Fruit fly (Drosophila melanogaster) whole organism, embryonic: ENCODE results near the gene Sps2.

ENCODE experiments used
- BtbVII ChIP-seq: fragments of 200-800 bp; sonication (Bioruptor generic); optimal IDR thresholded peaks from 3 replicates; lab custom pipeline; 2017; ENCODE audit warnings: missing biosample characterization, mild to moderate bottlenecking, missing genetic modification characterization
- CG10462 ChIP-seq: fragments of 200-800 bp; sonication (Bioruptor generic); optimal IDR thresholded peaks from 2 replicates; lab custom pipeline; 2016; ENCODE audit warnings: missing biosample characterization, missing genetic modification characterization
- CG10979 ChIP-seq: fragments of 200-800 bp; sonication (Bioruptor generic); optimal IDR thresholded peaks from 2 replicates; lab custom pipeline; 2018; ENCODE audit warnings: missing biosample characterization, mild to moderate bottlenecking, missing genetic modification characterization, moderate library complexity
- CG11093 ChIP-seq: fragments of 200-800 bp; sonication (Bioruptor generic); IDR thresholded peaks from 3 replicates; pipeline ENCODE4 v1.3.6; 2022; ENCODE audit warnings: missing biosample characterization, missing genetic modification characterization
- CG12071 ChIP-seq: fragments of 200-800 bp; sonication (Bioruptor generic); optimal IDR thresholded peaks from 3 replicates; lab custom pipeline; 2018; ENCODE audit warnings: missing biosample characterization, mild to moderate bottlenecking, missing genetic modification characterization
- CG13894 ChIP-seq: fragments of 200-800 bp; sonication (Bioruptor generic); optimal IDR thresholded peaks from 3 replicates; lab custom pipeline; 2018; ENCODE audit warnings: missing biosample characterization, mild to moderate bottlenecking, missing genetic modification characterization, moderate library complexity
- CG14050 ChIP-seq: fragments of 200-800 bp; sonication (Bioruptor generic); IDR thresholded peaks from 3 replicates; pipeline ENCODE4 v1.3.6; 2022; ENCODE audit warnings: missing biosample characterization, missing genetic modification characterization
- CG15479 ChIP-seq: fragments of 200-800 bp; sonication (Bioruptor generic); optimal IDR thresholded peaks from 3 replicates; lab custom pipeline; 2019; ENCODE audit warnings: missing biosample characterization, mild to moderate bottlenecking, missing genetic modification characterization, moderate library complexity
- CG15514 ChIP-seq: fragments of 200-800 bp; sonication (Bioruptor generic); optimal IDR thresholded peaks from 3 replicates; lab custom pipeline; 2017; ENCODE audit warnings: missing biosample characterization, missing genetic modification characterization, mild to moderate bottlenecking, moderate library complexity, missing genetic modification reagents
- CG15601 ChIP-seq: fragments of 200-800 bp; sonication (Bioruptor generic); optimal IDR thresholded peaks from 3 replicates; lab custom pipeline; 2019; ENCODE audit warnings: missing biosample characterization, mild to moderate bottlenecking, missing genetic modification characterization, moderate library complexity
- CG16815 ChIP-seq: fragments of 200-800 bp; sonication (Bioruptor generic); optimal IDR thresholded peaks from 3 replicates; lab custom pipeline; 2017; ENCODE audit warnings: missing biosample characterization, mild to moderate bottlenecking, missing genetic modification characterization
- CG2678 ChIP-seq: fragments of 200-800 bp; sonication (Bioruptor generic); optimal IDR thresholded peaks from 3 replicates; lab custom pipeline; 2019; ENCODE audit warnings: missing biosample characterization, mild to moderate bottlenecking, missing genetic modification characterization, moderate library complexity
- CG31365 ChIP-seq: fragments of 200-800 bp; sonication (Bioruptor generic); optimal IDR thresholded peaks from 2 replicates; lab custom pipeline; 2018; ENCODE audit warnings: missing biosample characterization, mild to moderate bottlenecking, missing genetic modification characterization
- CG33213 ChIP-seq: fragments of 200-800 bp; sonication (Bioruptor generic); optimal IDR thresholded peaks from 3 replicates; lab custom pipeline; 2016; ENCODE audit warnings: missing biosample characterization, missing genetic modification characterization
- CG3847 ChIP-seq: fragments of 200-800 bp; sonication (Bioruptor generic); IDR thresholded peaks from 2 replicates; pipeline ENCODE4 v1.3.6; 2022; ENCODE audit warnings: missing biosample characterization, missing genetic modification characterization
- CG4282 ChIP-seq: fragments of 200-800 bp; sonication (Bioruptor generic); optimal IDR thresholded peaks from 2 replicates; lab custom pipeline; 2016; ENCODE audit warnings: missing biosample characterization, missing genetic modification characterization
- CG6791 ChIP-seq: fragments of 200-800 bp; sonication (Bioruptor generic); IDR thresholded peaks from 3 replicates; pipeline ENCODE4 v1.3.6; 2022; ENCODE audit warnings: missing biosample characterization, missing genetic modification characterization; ENCODE audit not compliant: partially characterized antibody
- D19A ChIP-seq: fragments of 200-800 bp; optimal IDR thresholded peaks from 3 replicates; lab custom pipeline; 2019; ENCODE audit warnings: missing biosample characterization, mild to moderate bottlenecking, missing genetic modification characterization, moderate library complexity
- D19B ChIP-seq: fragments of 200-800 bp; sonication (Bioruptor generic); optimal IDR thresholded peaks from 2 replicates; lab custom pipeline; 2017; ENCODE audit warnings: missing biosample characterization, mild to moderate bottlenecking, missing genetic modification characterization
- Dip3 ChIP-seq: fragments of 200-800 bp; sonication (Bioruptor generic); optimal IDR thresholded peaks from 3 replicates; lab custom pipeline; 2016; ENCODE audit warnings: missing biosample characterization, missing genetic modification characterization
- Dp ChIP-seq: fragments of 200-800 bp; sonication (Bioruptor generic); optimal IDR thresholded peaks from 2 replicates; lab custom pipeline; 2018; ENCODE audit warnings: missing biosample characterization, mild to moderate bottlenecking, missing genetic modification characterization, moderate library complexity
- E2f1 ChIP-seq: fragments of 200-800 bp; sonication (Bioruptor generic); IDR thresholded peaks from 2 replicates; pipeline ENCODE4 v1.3.6; 2022; ENCODE audit warnings: missing biosample characterization, missing genetic modification characterization
- HmgD ChIP-seq: fragments of 200-800 bp; sonication (Bioruptor generic); optimal IDR thresholded peaks from 3 replicates; lab custom pipeline; 2016; ENCODE audit warnings: missing biosample characterization, missing genetic modification characterization
- Hr3 ChIP-seq: fragments of 200-800 bp; sonication (Bioruptor generic); optimal IDR thresholded peaks from 3 replicates; lab custom pipeline; 2016; ENCODE audit warnings: missing biosample characterization, missing genetic modification characterization
- Hr51 ChIP-seq, 2 experiments: fragments of 200-800 bp; sonication (Bioruptor generic); optimal IDR thresholded peaks; 2 replicates in 1 of 2; 3 replicates in 1 of 2; lab custom pipeline; 2016 to 2018; ENCODE audit warnings: missing biosample characterization in 2 of 2, missing genetic modification characterization in 2 of 2, mild to moderate bottlenecking in 1 of 2, moderate library complexity in 1 of 2
- Max ChIP-seq: fragments of 200-800 bp; sonication (Bioruptor generic); optimal IDR thresholded peaks from 2 replicates; lab custom pipeline; 2016; ENCODE audit warnings: missing biosample characterization, mild to moderate bottlenecking, missing genetic modification characterization
- Opbp ChIP-seq: fragments of 200-800 bp; sonication (Bioruptor generic); IDR thresholded peaks from 3 replicates; pipeline ENCODE4 v1.3.6; 2022; ENCODE audit warnings: missing biosample characterization, missing genetic modification characterization; ENCODE audit not compliant: partially characterized antibody
- Rfx ChIP-seq: fragments of 200-800 bp; sonication (Bioruptor generic); IDR thresholded peaks from 2 replicates; pipeline ENCODE4 v1.3.6; 2022; ENCODE audit warnings: missing biosample characterization, missing genetic modification characterization
- Sox100B ChIP-seq: fragments of 200-800 bp; sonication (Bioruptor generic); optimal IDR thresholded peaks from 3 replicates; lab custom pipeline; 2018; ENCODE audit warnings: missing biosample characterization, mild to moderate bottlenecking, missing genetic modification characterization
- Xbp1 ChIP-seq: fragments of 200-800 bp; sonication (Bioruptor generic); optimal IDR thresholded peaks from 3 replicates; lab custom pipeline; 2016; ENCODE audit warnings: missing biosample characterization, mild to moderate bottlenecking, missing genetic modification characterization
- bbx ChIP-seq: fragments of 200-800 bp; sonication (Bioruptor generic); IDR thresholded peaks from 2 replicates; pipeline ENCODE4 v1.3.6; 2022; ENCODE audit warnings: missing biosample characterization, missing genetic modification characterization; ENCODE audit not compliant: partially characterized antibody
- cas ChIP-seq: fragments of 200-800 bp; sonication (Bioruptor generic); IDR thresholded peaks from 2 replicates; pipeline ENCODE4 v1.3.6; 2022; ENCODE audit warnings: missing biosample characterization, missing genetic modification characterization
- danr ChIP-seq: fragments of 200-800 bp; sonication (Bioruptor generic); IDR thresholded peaks from 2 replicates; pipeline ENCODE4 v1.3.6; 2022; ENCODE audit warnings: missing biosample characterization, missing genetic modification characterization
- dimm ChIP-seq: fragments of 200-800 bp; sonication (Bioruptor generic); IDR thresholded peaks from 2 replicates; pipeline ENCODE4 v1.3.6; 2022; ENCODE audit warnings: missing biosample characterization, missing genetic modification characterization
- dpn ChIP-seq, 2 experiments: fragments of 200-800 bp; sonication (Bioruptor generic); optimal IDR thresholded peaks; 3 replicates each; lab custom pipeline; 2016; ENCODE audit warnings: missing biosample characterization in 2 of 2, missing genetic modification characterization in 2 of 2
- fd102C ChIP-seq: fragments of 200-800 bp; sonication (Bioruptor generic); optimal IDR thresholded peaks from 2 replicates; lab custom pipeline; 2018; ENCODE audit warnings: missing biosample characterization, mild to moderate bottlenecking, missing genetic modification characterization, moderate library complexity
- gcm2 ChIP-seq: fragments of 200-800 bp; sonication (Bioruptor generic); optimal IDR thresholded peaks from 2 replicates; lab custom pipeline; 2016; ENCODE audit warnings: missing biosample characterization, missing genetic modification characterization
- inv ChIP-seq: fragments of 200-800 bp; sonication (Bioruptor generic); IDR thresholded peaks from 2 replicates; pipeline ENCODE4 v1.3.6; 2022; ENCODE audit warnings: missing biosample characterization, missing genetic modification characterization; ENCODE audit not compliant: partially characterized antibody
- kah ChIP-seq: fragments of 200-800 bp; sonication (Bioruptor generic); optimal IDR thresholded peaks from 2 replicates; lab custom pipeline; 2018; ENCODE audit warnings: missing biosample characterization, mild to moderate bottlenecking, missing genetic modification characterization
- kay ChIP-seq: fragments of 200-800 bp; sonication (Bioruptor generic); optimal IDR thresholded peaks from 2 replicates; lab custom pipeline; 2016; ENCODE audit warnings: missing biosample characterization, missing genetic modification characterization
- klu ChIP-seq: fragments of 200-800 bp; sonication (Bioruptor generic); IDR thresholded peaks from 2 replicates; pipeline ENCODE4 v1.3.6; 2022; ENCODE audit warnings: missing biosample characterization, missing genetic modification characterization
- lola ChIP-seq, 3 experiments: fragments of >200 bp in 2 of 3; fragments of 200-800 bp in 1 of 3; sonication (Bioruptor generic) in 1 of 3; optimal IDR thresholded peaks; 2 replicates each; lab custom pipeline; 2017 to 2019; ENCODE audit warnings: missing biosample characterization in 3 of 3, missing genetic modification characterization in 3 of 3, mild to moderate bottlenecking in 1 of 3, moderate library complexity in 1 of 3
- odd ChIP-seq: fragments of 200-800 bp; sonication (Bioruptor generic); optimal IDR thresholded peaks from 2 replicates; lab custom pipeline; 2017; ENCODE audit warnings: missing biosample characterization, mild to moderate bottlenecking, missing genetic modification characterization
- pho ChIP-seq: fragments of 200-800 bp; sonication (Bioruptor generic); optimal IDR thresholded peaks from 2 replicates; lab custom pipeline; 2016; ENCODE audit warnings: missing biosample characterization, missing genetic modification characterization
- phol ChIP-seq: fragments of 200-800 bp; sonication (Bioruptor generic); optimal IDR thresholded peaks from 3 replicates; lab custom pipeline; 2018; ENCODE audit warnings: missing biosample characterization, mild to moderate bottlenecking, missing genetic modification characterization, moderate library complexity
- tna ChIP-seq: fragments of 200-800 bp; sonication (Bioruptor generic); IDR thresholded peaks from 2 replicates; pipeline ENCODE4 v1.3.6; 2022; ENCODE audit warnings: missing biosample characterization, missing genetic modification characterization; ENCODE audit not compliant: partially characterized antibody
- trem ChIP-seq: fragments of 200-800 bp; optimal IDR thresholded peaks from 3 replicates; lab custom pipeline; 2019; ENCODE audit warnings: missing biosample characterization, mild to moderate bottlenecking, missing genetic modification characterization, moderate library complexity
- tup ChIP-seq: fragments of 200-800 bp; sonication (Bioruptor generic); optimal IDR thresholded peaks from 2 replicates; lab custom pipeline; 2016; ENCODE audit warnings: missing biosample characterization, mild to moderate bottlenecking, missing genetic modification characterization, moderate library complexity
- unpg ChIP-seq: fragments of 200-800 bp; sonication (Bioruptor generic); optimal IDR thresholded peaks from 3 replicates; lab custom pipeline; 2018; ENCODE audit warnings: missing biosample characterization, mild to moderate bottlenecking, missing genetic modification characterization, moderate library complexity
- vnd ChIP-seq: fragments of 200-800 bp; sonication (Bioruptor generic); IDR thresholded peaks from 3 replicates; pipeline ENCODE4 v1.3.6; 2022; ENCODE audit warnings: missing biosample characterization, missing genetic modification characterization; ENCODE audit not compliant: partially characterized antibody

Gene Sps2

DNA sequence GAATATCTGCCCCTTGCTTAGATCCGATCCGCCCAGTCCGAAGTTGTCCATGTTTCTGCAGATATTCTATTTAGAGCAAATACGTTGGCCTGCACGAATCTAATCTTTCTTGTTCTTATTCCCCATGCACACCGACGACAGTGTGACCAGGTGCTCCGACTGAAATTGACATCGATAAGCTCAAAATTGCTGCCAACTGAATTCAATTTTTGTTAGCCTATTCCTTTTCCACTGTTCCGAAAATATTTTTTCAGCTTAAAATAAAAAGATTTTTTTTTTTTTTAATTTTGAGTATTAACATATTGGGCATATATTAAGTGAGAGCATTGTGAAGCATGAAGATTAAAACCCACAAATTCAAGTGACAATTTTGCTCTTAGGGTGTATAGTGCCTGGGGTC, 38.6 kb upstream of the Sps2 start, which contains the start of gene nmd (continued):
- TF ChIP-seq CG10462 (no peak), inv (GFP tag; lab: Robert Waterston, UW) (no peak), CG14050 (GFP tag; lab: Robert Waterston, UW) (no peak), Xbp1 (GFP tag; lab: Kevin White, UChicago) (peak; percentile 13), unpg (GFP tag; lab: Kevin White, UChicago) (no peak), gcm2 (GFP tag; lab: Kevin White, UChicago) (no peak), CG13894 (tag; lab: Kevin White, UChicago) (peak; percentile 26), CG6791 (0 out of 3 replicates have a peak, but pooled peaks have one; percentile 22), cas (no peak), Sox100B (GFP tag; lab: Kevin White, UChicago) (no peak), CG15601 (tag; lab: Kevin White, UChicago) (peak; percentile 23), BtbVII (no peak), Rfx (peak; percentile 57), CG33213 (GFP tag; lab: Kevin White, UChicago) (peak; percentile 49), dpn (GFP tag; optimal IDR thresholded peaks at IDR 0.05; lab: Kevin White, UChicago) (peak in 1 of 2 experiments; percentile 12), CG2678 (tag; lab: Kevin White, UChicago) (peak; percentile 6), E2f1 (GFP tag; lab: Robert Waterston, UW) (no peak), Max (GFP tag; lab: Kevin White, UChicago) (peak; percentile 51), trem (tag; lab: Kevin White, UChicago) (peak; percentile 98), Opbp (GFP tag; lab: Robert Waterston, UW) (no peak), kah (GFP tag; lab: Kevin White, UChicago) (no peak), odd (no peak), danr (GFP tag; lab: Robert Waterston, UW) (no peak), CG16815 (no peak), tna (GFP tag; lab: Robert Waterston, UW) (peak; percentile 12; the same call in 1 of the 2 replicates), Hr3 (no peak), HmgD (GFP tag; lab: Kevin White, UChicago) (peak; percentile 34), dimm (GFP tag; lab: Robert Waterston, UW) (no peak), vnd (GFP tag; lab: Robert Waterston, UW) (no peak), phol (tag; lab: Kevin White, UChicago) (peak; percentile 21), CG31365 (tag; lab: Kevin White, UChicago) (no peak), Hr51 (GFP tag; optimal IDR thresholded peaks at IDR 0.05; lab: Kevin White, UChicago) (peak in 1 of 2 experiments; percentile 24), pho (GFP tag; lab: Kevin White, UChicago) (peak; percentile 5), fd102C (no peak), lola (GFP tag; optimal IDR thresholded peaks at IDR 0.05; lab: Kevin White, UChicago) (no peak), D19A (no peak), CG11093 (GFP tag; lab: Robert Waterston, UW) (no peak), klu (GFP tag; lab: Robert Waterston, UW) (no peak), CG10979 (peak; percentile 7), Dp (GFP tag; lab: Kevin White, UChicago) (peak; percentile 29), CG12071 (GFP tag; lab: Kevin White, UChicago) (no peak), kay (GFP tag; lab: Kevin White, UChicago) (no peak), D19B (no peak), CG3847 (GFP tag; lab: Robert Waterston, UW) (peak; percentile 72), CG15479 (GFP tag; lab: Kevin White, UChicago) (no peak), tup (GFP tag; lab: Kevin White, UChicago) (no peak), CG4282 (no peak), CG15514 (GFP tag; lab: Kevin White, UChicago) (peak; percentile 82), Dip3 (GFP tag; lab: Kevin White, UChicago) (no peak), bbx (peak; percentile 38; the same call in 1 of the 2 replicates)
